Fruit fly (Drosophila melanogaster) whole organism, adult: ENCODE measurements around the gene SrpRalpha.

Experiments
- CG11617 ChIP-seq: fragments of 200-800 bp; sonication (Bioruptor generic); optimal IDR thresholded peaks from 2 replicates; lab custom pipeline; 2017; ENCODE audit warnings: mild to moderate bottlenecking, missing biosample characterization, missing genetic modification reagents, missing genetic modification characterization
- CG12768 ChIP-seq: fragments of 200-800 bp; sonication (Bioruptor generic); optimal IDR thresholded peaks from 2 replicates; lab custom pipeline; 2017; ENCODE audit warnings: missing biosample characterization, missing genetic modification characterization, mild to moderate bottlenecking, moderate library complexity, missing genetic modification reagents
- CG14711 ChIP-seq: fragments of 200-800 bp; sonication (Bioruptor generic); optimal IDR thresholded peaks from 2 replicates; lab custom pipeline; 2018; ENCODE audit warnings: missing biosample characterization, mild to moderate bottlenecking, missing genetic modification characterization, moderate library complexity
- CG1620 ChIP-seq: fragments of 200-800 bp; sonication (Bioruptor generic); optimal IDR thresholded peaks from 2 replicates; lab custom pipeline; 2016; ENCODE audit warnings: missing biosample characterization, missing genetic modification characterization
- CG7101 ChIP-seq: fragments of 200-800 bp; sonication (Bioruptor generic); optimal IDR thresholded peaks from 2 replicates; lab custom pipeline; 2018; ENCODE audit warnings: missing biosample characterization, mild to moderate bottlenecking, missing genetic modification characterization, moderate library complexity
- Crg-1 ChIP-seq: fragments of 200-800 bp; sonication (Bioruptor generic); optimal IDR thresholded peaks from 2 replicates; lab custom pipeline; 2016; ENCODE audit warnings: missing biosample characterization, missing genetic modification characterization
- Hr96 ChIP-seq: fragments of 200-800 bp; sonication (Bioruptor generic); optimal IDR thresholded peaks from 2 replicates; lab custom pipeline; 2016; ENCODE audit warnings: missing biosample characterization, missing genetic modification characterization
- bab1 ChIP-seq: fragments of 200-800 bp; sonication (Bioruptor generic); optimal IDR thresholded peaks from 3 replicates; lab custom pipeline; 2019; ENCODE audit warnings: missing biosample characterization, mild to moderate bottlenecking, missing genetic modification characterization, moderate library complexity
- cic ChIP-seq: fragments of 200-800 bp; sonication (Bioruptor generic); optimal IDR thresholded peaks from 2 replicates; lab custom pipeline; 2017; ENCODE audit warnings: missing biosample characterization, mild to moderate bottlenecking, missing genetic modification characterization, moderate library complexity
- cnc ChIP-seq, 2 experiments: fragments of >200 bp; optimal IDR thresholded peaks; 2 replicates each; lab custom pipeline; 2017
- kay ChIP-seq: fragments of 200-800 bp; sonication (Bioruptor generic); peaks from one replicate; lab custom pipeline; 2016; ENCODE audit warnings: missing biosample characterization, missing genetic modification characterization, borderline replicate concordance
- tj ChIP-seq: fragments of 200-800 bp; sonication (Bioruptor generic); optimal IDR thresholded peaks from 3 replicates; lab custom pipeline; 2017; ENCODE audit warnings: missing biosample characterization, mild to moderate bottlenecking, missing genetic modification characterization, moderate library complexity
- toe ChIP-seq: fragments of 200-800 bp; sonication (Bioruptor generic); optimal IDR thresholded peaks from 2 replicates; lab custom pipeline; 2016; ENCODE audit warnings: missing biosample characterization, missing genetic modification characterization

DNA sequence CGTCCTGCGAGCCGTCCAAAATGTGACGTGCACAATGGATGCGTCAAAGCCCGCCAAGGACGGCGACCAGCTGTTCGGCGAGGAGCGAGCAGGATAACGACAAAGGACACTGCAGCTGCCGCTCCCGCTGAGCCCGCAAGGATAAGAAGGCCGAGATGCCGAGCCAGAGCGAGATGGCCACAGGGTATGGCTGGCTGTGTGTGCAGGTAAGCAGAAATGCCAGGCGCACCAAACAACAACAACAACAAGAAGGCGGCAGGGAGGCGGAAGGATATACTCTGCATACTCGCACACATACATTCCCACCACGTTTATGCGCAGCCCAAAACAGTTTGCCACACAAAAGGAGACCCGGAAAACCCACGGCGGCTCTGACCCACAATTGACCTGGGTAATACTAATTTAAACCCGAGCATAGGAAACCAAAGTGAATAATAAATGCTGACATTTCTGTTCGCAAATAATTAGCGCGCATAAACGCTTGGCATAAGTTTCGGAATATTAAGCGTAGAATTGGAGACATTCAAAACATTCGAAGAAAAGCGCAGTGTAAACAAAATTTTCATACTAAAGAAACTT lies 17.8 kb upstream of the SrpRalpha start:
- peak; percentile 70 for TF ChIP-seq tj (GFP tag; lab: Kevin White, UChicago)
- no peak for TF ChIP-seq cic (GFP tag; lab: Kevin White, UChicago)
- TF ChIP-seq CG1620 (GFP tag; lab: Kevin White, UChicago), result no peak
- TF ChIP-seq CG12768, result peak; percentile 53
- no peak for TF ChIP-seq toe (GFP tag; lab: Kevin White, UChicago)
- TF ChIP-seq CG7101 (tag; lab: Kevin White, UChicago), result peak; percentile 62
- peak; percentile 19 for TF ChIP-seq CG11617 (GFP tag; lab: Kevin White, UChicago)
- peak; percentile 38 for TF ChIP-seq bab1
- peak; percentile 59 for TF ChIP-seq CG14711 (tag; lab: Kevin White, UChicago)
- no peak for TF ChIP-seq cnc (optimal IDR thresholded peaks at IDR 0.05; lab: Kevin White, UChicago)
- TF ChIP-seq Crg-1, result no peak
- no peak for TF ChIP-seq Hr96 (GFP tag; lab: Kevin White, UChicago)
- TF ChIP-seq kay (GFP tag; lab: Kevin White, UChicago), result no peak
